In genomic region chrX:11791364-11792221, ce11 we compare ENCODE assay signal across 6 worm cellular contexts.
TF ChIP-seq lines count a peak whose summit lies in the region.

No protein-coding gene starts in this region.

TF ChIP-seq in whole organism, L1 larva, 84 proteins besides CTCF, POLR2A, EP300 and RAD21 (continues in another document):
- TF ChIP-seq lin-13 (GFP tag; optimal IDR thresholded peaks at IDR 0.05; lab: Kevin White, UChicago) = no peak
- TF ChIP-seq sptf-1 (tag; optimal IDR thresholded peaks at IDR 0.05; lab: Kevin White, UChicago) = no peak
- no peak for TF ChIP-seq lsy-2 (tag; optimal IDR thresholded peaks at IDR 0.05; lab: Kevin White, UChicago)
- TF ChIP-seq fkh-8 (tag; optimal IDR thresholded peaks at IDR 0.05; lab: Kevin White, UChicago) = no peak
- TF ChIP-seq skn-1 (tag; optimal IDR thresholded peaks at IDR 0.05; lab: Kevin White, UChicago) = peak; percentile 86
- TF ChIP-seq nhr-76 (tag; optimal IDR thresholded peaks at IDR 0.05; lab: Kevin White, UChicago) = no peak
- TF ChIP-seq isw-1 (GFP tag; IDR thresholded peaks at IDR 0.05; lab: Robert Waterston, UW) = peak; percentile 4; the same call in 1 of the 2 replicates
- peak; percentile 45 for TF ChIP-seq nhr-85 (tag; lab: Kevin White, UChicago)
- TF ChIP-seq fkh-4 (tag; optimal IDR thresholded peaks at IDR 0.05; lab: Kevin White, UChicago; ENCODE audit: borderline replicate concordance) = no peak
- peak; percentile 16 for TF ChIP-seq nhr-90 (tag; optimal IDR thresholded peaks at IDR 0.05; lab: Kevin White, UChicago; ENCODE audit: poor library complexity)
- no peak for TF ChIP-seq ceh-63 (GFP tag; optimal IDR thresholded peaks at IDR 0.05; lab: Kevin White, UChicago)
- no peak for TF ChIP-seq C34B4.2 (tag; optimal IDR thresholded peaks at IDR 0.05; lab: Kevin White, UChicago)
- no peak for TF ChIP-seq lin-15B (tag; optimal IDR thresholded peaks at IDR 0.05; lab: Kevin White, UChicago)
- TF ChIP-seq pqm-1 (tag; optimal IDR thresholded peaks at IDR 0.05; lab: Kevin White, UChicago) = peak; percentile 11
- TF ChIP-seq unc-130 (tag; optimal IDR thresholded peaks at IDR 0.05; lab: Kevin White, UChicago) = no peak

TF ChIP-seq in whole organism, L2 larva, 48 proteins besides CTCF, POLR2A, EP300 and RAD21 (continues in another document):
- TF ChIP-seq sma-9 (GFP tag; optimal IDR thresholded peaks at IDR 0.05; lab: Kevin White, UChicago) (peak; percentile 27), sma-9 (tag; optimal IDR thresholded peaks at IDR 0.05; lab: Kevin White, UChicago) (no peak), mdl-1 (tag; optimal IDR thresholded peaks at IDR 0.05; lab: Kevin White, UChicago) (no peak), unc-55 (GFP tag; optimal IDR thresholded peaks at IDR 0.05; lab: Kevin White, UChicago) (peak; percentile 73), nhr-21 (tag; optimal IDR thresholded peaks at IDR 0.05; lab: Kevin White, UChicago) (no peak), nhr-77 (tag; optimal IDR thresholded peaks at IDR 0.05; lab: Kevin White, UChicago) (no peak), F13H6.1 (tag; optimal IDR thresholded peaks at IDR 0.05; lab: Kevin White, UChicago) (peak; percentile 71), R02D3.7 (tag; optimal IDR thresholded peaks at IDR 0.05; lab: Kevin White, UChicago) (no peak), ceh-16 (tag; optimal IDR thresholded peaks at IDR 0.05; lab: Kevin White, UChicago) (no peak), nhr-25 (tag; optimal IDR thresholded peaks at IDR 0.05; lab: Kevin White, UChicago) (no peak), lin-11 (tag; optimal IDR thresholded peaks at IDR 0.05; lab: Kevin White, UChicago) (no peak), dmd-4 (tag; optimal IDR thresholded peaks at IDR 0.05; lab: Kevin White, UChicago) (no peak), mab-5 (tag; optimal IDR thresholded peaks at IDR 0.05; lab: Kevin White, UChicago) (no peak), ztf-4 (tag; optimal IDR thresholded peaks at IDR 0.05; lab: Kevin White, UChicago) (no peak), snpc-4 (tag; optimal IDR thresholded peaks at IDR 0.05; lab: Kevin White, UChicago) (no peak), fos-1 (tag; optimal IDR thresholded peaks at IDR 0.05; lab: Kevin White, UChicago) (peak; percentile 93), sem-4 (tag; optimal IDR thresholded peaks at IDR 0.05; lab: Kevin White, UChicago) (no peak)

TF ChIP-seq in whole organism, L3 larva, 47 proteins besides CTCF, POLR2A, EP300 and RAD21 (continues in another document):
- TF ChIP-seq ceh-28 (tag; optimal IDR thresholded peaks at IDR 0.05; lab: Kevin White, UChicago) (no peak), pha-4 (tag; optimal IDR thresholded peaks at IDR 0.05; lab: Kevin White, UChicago) (peak; percentile 6), fos-1 (tag; optimal IDR thresholded peaks at IDR 0.05; lab: Kevin White, UChicago) (peak; percentile 2), ceh-82 (tag; optimal IDR thresholded peaks at IDR 0.05; lab: Kevin White, UChicago) (no peak), nhr-43 (tag; optimal IDR thresholded peaks at IDR 0.05; lab: Kevin White, UChicago; ENCODE audit: poor library complexity, severe bottlenecking) (no peak), ztf-4 (tag; optimal IDR thresholded peaks at IDR 0.05; lab: Kevin White, UChicago) (no peak), ztf-11 (tag; optimal IDR thresholded peaks at IDR 0.05; lab: Kevin White, UChicago) (no peak), jun-1 (tag; optimal IDR thresholded peaks at IDR 0.05; lab: Kevin White, UChicago) (peak; percentile 80), nfya-1 (tag; optimal IDR thresholded peaks at IDR 0.05; lab: Kevin White, UChicago; ENCODE audit: insufficient read depth) (peak; percentile 10), mdl-1 (tag; optimal IDR thresholded peaks at IDR 0.05; lab: Kevin White, UChicago) (no peak), snpc-4 (tag; optimal IDR thresholded peaks at IDR 0.05; lab: Kevin White, UChicago) (no peak), hmg-11 (tag; optimal IDR thresholded peaks at IDR 0.05; lab: Kevin White, UChicago) (peak; percentile 1), fkh-2 (tag; optimal IDR thresholded peaks at IDR 0.05; lab: Kevin White, UChicago) (no peak), lin-39 (tag; optimal IDR thresholded peaks at IDR 0.05; lab: Kevin White, UChicago) (no peak), pqm-1 (tag; optimal IDR thresholded peaks at IDR 0.05; lab: Kevin White, UChicago) (peak; percentile 50), elt-2 (tag; optimal IDR thresholded peaks at IDR 0.05; lab: Kevin White, UChicago) (peak; percentile 95)

TF ChIP-seq in whole organism, L4 larva, 104 proteins besides CTCF, POLR2A, EP300 and RAD21 (continues in another document):
- no peak for TF ChIP-seq ZK337.2 (GFP tag; IDR thresholded peaks at IDR 0.05; lab: Robert Waterston, UW)
- TF ChIP-seq daf-16 (GFP tag; optimal IDR thresholded peaks at IDR 0.05; lab: Kevin White, UChicago) = peak in 1 of 2 experiments; percentile 68
- peak; percentile 89 for TF ChIP-seq daf-16 (tag; optimal IDR thresholded peaks at IDR 0.05; lab: Kevin White, UChicago)
- peak; percentile 46 for TF ChIP-seq jun-1 (tag; optimal IDR thresholded peaks at IDR 0.05; lab: Kevin White, UChicago)
- TF ChIP-seq unc-130 (GFP tag; optimal IDR thresholded peaks at IDR 0.05; lab: Kevin White, UChicago) = no peak
- peak; percentile 58 for TF ChIP-seq nhr-102 (tag; optimal IDR thresholded peaks at IDR 0.05; lab: Kevin White, UChicago)
- TF ChIP-seq mxl-2 (GFP tag; conservative IDR thresholded peaks at IDR 0.05; lab: Robert Waterston, UW) = 0 out of 2 replicates have a peak, but pooled peaks have one; percentile 7
- peak; percentile 56 for TF ChIP-seq mes-2 (tag; optimal IDR thresholded peaks at IDR 0.05; lab: Kevin White, UChicago; ENCODE audit: poor library complexity, severe bottlenecking)
- no peak for TF ChIP-seq spr-1 (tag; optimal IDR thresholded peaks at IDR 0.05; lab: Kevin White, UChicago)
- TF ChIP-seq skn-1 (tag; optimal IDR thresholded peaks at IDR 0.05; lab: Kevin White, UChicago) = no peak
- no peak for TF ChIP-seq dpl-1 (GFP tag; optimal IDR thresholded peaks at IDR 0.05; lab: Kevin White, UChicago)
- TF ChIP-seq aly-2 (tag; optimal IDR thresholded peaks at IDR 0.05; lab: Kevin White, UChicago) = no peak
- TF ChIP-seq lin-38 (GFP tag; IDR thresholded peaks at IDR 0.05; lab: Robert Waterston, UW) = no peak
- no peak for TF ChIP-seq fkh-10 (GFP tag; optimal IDR thresholded peaks at IDR 0.05; lab: Kevin White, UChicago)
- no peak for TF ChIP-seq F49E8.2 (tag; optimal IDR thresholded peaks at IDR 0.05; lab: Kevin White, UChicago; ENCODE audit: borderline replicate concordance)
- TF ChIP-seq nhr-25 (tag; optimal IDR thresholded peaks at IDR 0.05; lab: Kevin White, UChicago; ENCODE audit: borderline replicate concordance, insufficient read depth) = no peak

TF ChIP-seq in whole organism, late embryonic, 69 proteins besides CTCF, POLR2A, EP300 and RAD21:
- TF ChIP-seq elt-2 (tag; optimal IDR thresholded peaks at IDR 0.05; lab: Kevin White, UChicago) (peak; percentile 13), unc-42 (tag; optimal IDR thresholded peaks at IDR 0.05; lab: Kevin White, UChicago) (peak; percentile 3), rnt-1 (tag; optimal IDR thresholded peaks at IDR 0.05; lab: Kevin White, UChicago) (no peak)
TF ChIP-seq in whole organism, late embryonic: peak in this region for 2.

TF ChIP-seq in whole organism, young adult, 124 proteins besides CTCF, POLR2A, EP300 and RAD21 (continues in another document):
- TF ChIP-seq B0336.3 (GFP tag; IDR thresholded peaks at IDR 0.05; lab: Robert Waterston, UW) = no peak; the same call in 1 of the 2 replicates
- no peak for TF ChIP-seq F52B5.7 (tag; optimal IDR thresholded peaks at IDR 0.05; lab: Kevin White, UChicago)
- TF ChIP-seq Y53G8AR.9 (GFP tag; conservative IDR thresholded peaks at IDR 0.05; lab: Robert Waterston, UW) = no peak
- no peak for TF ChIP-seq snpc-4 (GFP tag; optimal IDR thresholded peaks at IDR 0.05; lab: Kevin White, UChicago)
- TF ChIP-seq snpc-4 (tag; optimal IDR thresholded peaks at IDR 0.05; lab: Kevin White, UChicago) = peak in 1 of 4 experiments; percentile 5
- TF ChIP-seq F22D6.2 (tag; optimal IDR thresholded peaks at IDR 0.05; lab: Kevin White, UChicago) = no peak
- no peak for TF ChIP-seq ceh-79 (tag; optimal IDR thresholded peaks at IDR 0.05; lab: Kevin White, UChicago)
- peak; percentile 90 for TF ChIP-seq nhr-80 (tag; optimal IDR thresholded peaks at IDR 0.05; lab: Kevin White, UChicago)
- TF ChIP-seq madf-6 (GFP tag; IDR thresholded peaks at IDR 0.05; lab: Robert Waterston, UW) = no peak
- TF ChIP-seq rec-8 (tag; optimal IDR thresholded peaks at IDR 0.05; lab: Kevin White, UChicago) = no peak
- TF ChIP-seq T07F8.4 (tag; optimal IDR thresholded peaks at IDR 0.05; lab: Kevin White, UChicago) = no peak
- TF ChIP-seq B0261.1 (tag; optimal IDR thresholded peaks at IDR 0.05; lab: Kevin White, UChicago) = no peak
- no peak for TF ChIP-seq sptf-2 (GFP tag; optimal IDR thresholded peaks at IDR 0.05; lab: Kevin White, UChicago)
- TF ChIP-seq madf-10 (tag; optimal IDR thresholded peaks at IDR 0.05; lab: Kevin White, UChicago) = peak; percentile 7
- TF ChIP-seq Y53F4B.3 (GFP tag; IDR thresholded peaks at IDR 0.05; lab: Robert Waterston, UW) = no peak
- no peak for TF ChIP-seq unc-130 (GFP tag; optimal IDR thresholded peaks at IDR 0.05; lab: Kevin White, UChicago)
- no peak for TF ChIP-seq lin-54 (GFP tag; optimal IDR thresholded peaks at IDR 0.05; lab: Kevin White, UChicago)
- no peak for TF ChIP-seq ceh-58 (GFP tag; IDR thresholded peaks at IDR 0.05; lab: Robert Waterston, UW)
- peak; percentile 59; the same call in 1 of the 2 replicates for TF ChIP-seq Y95B8A.8 (GFP tag; IDR thresholded peaks at IDR 0.05; lab: Robert Waterston, UW)
- TF ChIP-seq egrh-3 (GFP tag; IDR thresholded peaks at IDR 0.05; lab: Robert Waterston, UW) = 0 out of 2 replicates have a peak, but pooled peaks have one; percentile 6
- peak; percentile 64 for TF ChIP-seq unc-62 (GFP tag; optimal IDR thresholded peaks at IDR 0.05; lab: Kevin White, UChicago)
- no peak for TF ChIP-seq K12H6.12 (tag; optimal IDR thresholded peaks at IDR 0.05; lab: Kevin White, UChicago)
- TF ChIP-seq dox-1 (GFP tag; IDR thresholded peaks at IDR 0.05; lab: Robert Waterston, UW) = no peak
- peak; percentile 76 for TF ChIP-seq ets-4 (GFP tag; optimal IDR thresholded peaks at IDR 0.05; lab: Kevin White, UChicago)
- TF ChIP-seq akir-1 (GFP tag; optimal IDR thresholded peaks at IDR 0.05; lab: Kevin White, UChicago) = peak; percentile 3
- TF ChIP-seq him-1 (tag; optimal IDR thresholded peaks at IDR 0.05; lab: Kevin White, UChicago) = no peak
- TF ChIP-seq tbp1 (GFP tag; optimal IDR thresholded peaks at IDR 0.05; lab: Kevin White, UChicago) = no peak
- TF ChIP-seq nfyb-1 (GFP tag; IDR thresholded peaks at IDR 0.05; lab: Robert Waterston, UW) = 0 out of 2 replicates have a peak, but pooled peaks have one; percentile 25
- 0 out of 2 replicates have a peak, but pooled peaks have one; percentile 36 for TF ChIP-seq Y56A3A.18 (GFP tag; IDR thresholded peaks at IDR 0.05; lab: Robert Waterston, UW)
- TF ChIP-seq zfh-2 (GFP tag; conservative IDR thresholded peaks at IDR 0.05; lab: Robert Waterston, UW) = peak; percentile 74
- no peak for TF ChIP-seq nfya-1 (tag; optimal IDR thresholded peaks at IDR 0.05; lab: Kevin White, UChicago; ENCODE audit: borderline replicate concordance, insufficient read depth)
- no peak for TF ChIP-seq T26A5.8 (tag; optimal IDR thresholded peaks at IDR 0.05; lab: Kevin White, UChicago)
